Worm (Caenorhabditis elegans) whole organism, late embryonic: ENCODE data around the gene gcy-22.

Experiments
- C38D4.7 ChIP-seq: fragments of 200-800 bp; sonication (Bioruptor generic); optimal IDR thresholded peaks from 2 replicates; lab custom pipeline; 2018; ENCODE audit warnings: mild to moderate bottlenecking, missing genetic modification characterization, moderate library complexity, missing compliant biosample characterization
- ama-1 ChIP-seq: fragments of 150-350 bp; optimal IDR thresholded peaks from 2 replicates; lab custom pipeline; 2014
- ceh-24 ChIP-seq: sonication (generic microtip); optimal IDR thresholded peaks from 2 replicates; lab custom pipeline; 2016; ENCODE audit warnings: mild to moderate bottlenecking, missing genetic modification characterization, missing compliant biosample characterization
- fkh-10 ChIP-seq: fragments of 150-350 bp; optimal IDR thresholded peaks from 2 replicates; lab custom pipeline; 2014; ENCODE audit warnings: missing biosample characterization, missing genetic modification reagents, missing genetic modification characterization
- hlh-13 ChIP-seq: fragments of 200-800 bp; sonication (Bioruptor generic); optimal IDR thresholded peaks from 2 replicates; lab custom pipeline; 2018; ENCODE audit warnings: mild to moderate bottlenecking, missing genetic modification characterization, missing compliant biosample characterization
- hlh-30 ChIP-seq: sonication (generic microtip); optimal IDR thresholded peaks from 2 replicates; lab custom pipeline; 2017; ENCODE audit warnings: antibody characterized with exemption, missing genetic modification characterization, missing compliant biosample characterization; ENCODE audit not compliant: insufficient read depth
- hlh-8 ChIP-seq: sonication (generic microtip); optimal IDR thresholded peaks from 2 replicates; lab custom pipeline; 2016; ENCODE audit warnings: missing genotype, missing genetic modification characterization, missing compliant biosample characterization
- nfya-1 ChIP-seq: sonication (generic microtip); optimal IDR thresholded peaks from 2 replicates; lab custom pipeline; 2017; ENCODE audit warnings: missing genetic modification characterization, mild to moderate bottlenecking, missing compliant biosample characterization, antibody characterized with exemption, moderate library complexity
- nhr-11 ChIP-seq: fragments of 150-350 bp; optimal IDR thresholded peaks from 2 replicates; lab custom pipeline; 2014; ENCODE audit warnings: missing biosample characterization, missing genetic modification characterization
- pha-4 ChIP-seq: fragments of 150-350 bp; optimal IDR thresholded peaks from 2 replicates; lab custom pipeline; 2018; ENCODE audit warnings: missing biosample characterization, missing genetic modification reagents, missing genetic modification characterization
- pqm-1 ChIP-seq: sonication (generic microtip); optimal IDR thresholded peaks from 2 replicates; lab custom pipeline; 2016; ENCODE audit warnings: missing genetic modification characterization, missing compliant biosample characterization
- pros-1 ChIP-seq: fragments of 150-350 bp; optimal IDR thresholded peaks from 2 replicates; lab custom pipeline; 2014; ENCODE audit warnings: missing biosample characterization, missing genetic modification reagents, missing genetic modification characterization
- sox-2 ChIP-seq: fragments of 200-800 bp; sonication (Bioruptor generic); IDR thresholded peaks from 2 replicates; pipeline ENCODE4 v1.3.6; 2022; ENCODE audit warnings: missing genetic modification reagents, missing genetic modification characterization, missing compliant biosample characterization

- TF ChIP-seq hlh-8 (no peak), C38D4.7 (GFP tag; lab: Kevin White, UChicago) (no peak), pqm-1 (no peak), fkh-10 (GFP tag; lab: Kevin White, UChicago) (no peak), pha-4 (no peak), nfya-1 (tag; lab: Kevin White, UChicago) (no peak), pros-1 (tag; lab: Kevin White, UChicago) (no peak), ama-1 (lab: Kevin White, UChicago) (no peak), hlh-30 (tag; lab: Kevin White, UChicago) (no peak), ceh-24 (tag; lab: Kevin White, UChicago) (no peak), sox-2 (GFP tag; lab: Robert Waterston, UW) (no peak), nhr-11 (no peak), hlh-13 (GFP tag; lab: Kevin White, UChicago) (no peak)
Measured at ce11 chrV:20770846-20771245, 54.0 kb downstream of the gcy-22 start.
